Fruit fly (Drosophila melanogaster): ENCODE data around the gene axo.

axo gene

DNA sequence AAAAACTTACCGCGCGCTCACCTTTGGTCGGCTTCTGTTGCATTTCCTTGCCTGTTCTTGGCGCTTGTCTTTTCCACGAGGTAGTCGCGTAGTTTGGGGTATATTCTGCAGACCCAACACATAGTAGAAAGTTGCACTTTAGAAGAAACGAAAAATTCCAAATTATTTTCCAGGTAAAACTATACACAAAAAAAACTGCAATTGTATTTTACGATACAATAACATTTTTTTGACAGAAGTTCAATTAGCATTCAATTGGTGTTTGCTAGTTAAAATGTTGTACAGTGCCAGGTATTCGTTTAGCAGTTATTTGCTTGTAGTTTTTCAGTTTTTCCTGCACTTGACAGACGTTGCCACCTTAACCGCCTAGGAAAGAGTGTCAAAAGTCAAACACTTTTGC is 21.4 kb upstream of the axo start:
- no peak for TF ChIP-seq CG12768 (GFP tag; optimal IDR thresholded peaks at IDR 0.05)
- no peak for TF ChIP-seq Clk (GFP tag; optimal IDR thresholded peaks at IDR 0.05)
- TF ChIP-seq cic (GFP tag; optimal IDR thresholded peaks at IDR 0.05), result no peak
- no peak for TF ChIP-seq CG1620 (GFP tag; optimal IDR thresholded peaks at IDR 0.05)

DNA sequence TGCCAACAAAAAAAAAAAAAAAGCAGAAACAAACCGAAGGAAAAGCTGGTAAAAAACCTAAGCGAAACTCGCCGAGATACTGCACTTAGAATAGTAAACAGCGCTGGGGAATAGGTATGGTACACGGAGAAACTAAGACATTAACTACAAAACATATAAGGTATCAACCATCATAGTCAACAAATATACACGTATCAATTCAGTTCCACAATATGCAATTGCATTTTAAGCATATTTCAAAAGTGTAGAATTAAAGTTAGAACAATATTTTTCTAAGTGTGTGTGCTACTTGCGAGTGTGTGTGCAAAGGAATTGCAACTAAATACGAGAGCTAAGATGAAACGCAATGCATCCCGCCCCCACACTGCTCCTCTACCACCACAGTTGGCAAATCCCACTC is 20.7 kb upstream of the axo start:
- TF ChIP-seq toe (GFP tag; optimal IDR thresholded peaks at IDR 0.05) (no peak), CG7045 (GFP tag; optimal IDR thresholded peaks at IDR 0.05) (no peak), CG7101 (tag; optimal IDR thresholded peaks at IDR 0.05) (no peak), cnc (optimal IDR thresholded peaks at IDR 0.05) (no peak), CG14711 (tag; optimal IDR thresholded peaks at IDR 0.05) (no peak), CG12768 (GFP tag; optimal IDR thresholded peaks at IDR 0.05) (no peak)

DNA sequence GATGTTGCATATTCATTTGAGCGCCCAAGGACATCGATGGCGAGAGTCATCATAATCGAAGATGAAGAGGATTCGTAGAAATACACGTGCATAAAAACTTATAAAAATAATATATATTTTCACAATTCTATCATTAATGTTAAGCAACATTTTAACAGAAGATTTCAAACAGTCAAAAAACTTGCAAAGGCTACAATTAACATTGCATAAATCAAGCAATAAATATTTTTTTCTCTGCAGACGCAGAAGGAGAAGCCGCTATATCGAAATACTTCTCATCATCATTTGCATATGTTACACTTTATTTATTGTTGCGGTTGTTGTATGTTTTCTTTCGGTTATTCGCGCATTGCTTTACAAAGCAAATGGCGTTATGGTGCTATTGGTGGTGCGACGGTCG is 14.9 kb upstream of the axo start:
- TF ChIP-seq ovo (GFP tag; optimal IDR thresholded peaks at IDR 0.05) (no peak), CG11617 (GFP tag; optimal IDR thresholded peaks at IDR 0.05) (no peak), tj (GFP tag; optimal IDR thresholded peaks at IDR 0.05) (no peak), CG7045 (GFP tag; optimal IDR thresholded peaks at IDR 0.05) (no peak), Clk (GFP tag; optimal IDR thresholded peaks at IDR 0.05) (no peak), Hr96 (GFP tag; optimal IDR thresholded peaks at IDR 0.05) (no peak), kay (GFP tag; ENCODE audit: borderline replicate concordance) (no peak), bab1 (GFP tag; optimal IDR thresholded peaks at IDR 0.05) (no peak), CG7101 (tag; optimal IDR thresholded peaks at IDR 0.05) (no peak), CG1620 (GFP tag; optimal IDR thresholded peaks at IDR 0.05) (no peak), CG12768 (GFP tag; optimal IDR thresholded peaks at IDR 0.05) (no peak), toe (GFP tag; optimal IDR thresholded peaks at IDR 0.05) (no peak), CG14711 (tag; optimal IDR thresholded peaks at IDR 0.05) (no peak), Crg-1 (GFP tag; optimal IDR thresholded peaks at IDR 0.05) (no peak), cic (GFP tag; optimal IDR thresholded peaks at IDR 0.05) (no peak)

DNA sequence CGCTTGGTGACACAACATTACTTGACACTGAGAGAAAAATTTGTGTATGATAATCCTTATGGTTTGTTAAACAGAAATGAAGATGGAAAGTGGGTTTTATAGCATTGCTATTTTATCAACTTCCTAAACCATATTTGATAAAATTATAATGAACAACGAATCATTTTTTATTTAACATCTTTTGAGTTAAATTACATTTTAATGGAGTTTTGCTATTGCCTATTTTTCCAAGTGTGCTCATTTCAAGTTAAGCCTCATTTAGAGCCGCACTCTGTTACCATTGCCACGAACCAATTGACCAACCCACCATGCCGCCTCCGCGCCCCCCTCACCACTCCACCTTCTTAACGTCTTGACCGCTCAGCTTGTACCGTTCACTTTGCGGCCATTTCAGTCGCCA is 13.0 kb upstream of the axo start:
- no peak for TF ChIP-seq bab1 (GFP tag; optimal IDR thresholded peaks at IDR 0.05)
- no peak for TF ChIP-seq CG1620 (GFP tag; optimal IDR thresholded peaks at IDR 0.05)
- TF ChIP-seq CG12768 (GFP tag; optimal IDR thresholded peaks at IDR 0.05), result no peak
- TF ChIP-seq pad (GFP tag; optimal IDR thresholded peaks at IDR 0.05), result no peak
- TF ChIP-seq CG7101 (tag; optimal IDR thresholded peaks at IDR 0.05), result no peak
- no peak for TF ChIP-seq Clk (GFP tag; optimal IDR thresholded peaks at IDR 0.05)
- TF ChIP-seq CG33017 (tag; optimal IDR thresholded peaks at IDR 0.05), result no peak
- TF ChIP-seq CG7045 (GFP tag; optimal IDR thresholded peaks at IDR 0.05), result no peak
- TF ChIP-seq CG11617 (GFP tag; optimal IDR thresholded peaks at IDR 0.05), result no peak
- no peak for TF ChIP-seq ovo (GFP tag; optimal IDR thresholded peaks at IDR 0.05)
- no peak for TF ChIP-seq toe (GFP tag; optimal IDR thresholded peaks at IDR 0.05)
- TF ChIP-seq cnc (optimal IDR thresholded peaks at IDR 0.05), result no peak
- TF ChIP-seq CG14711 (tag; optimal IDR thresholded peaks at IDR 0.05), result no peak
- no peak for TF ChIP-seq kay (GFP tag; ENCODE audit: borderline replicate concordance)
- TF ChIP-seq Mnt (GFP tag; optimal IDR thresholded peaks at IDR 0.05), result no peak
- TF ChIP-seq Hr96 (GFP tag; optimal IDR thresholded peaks at IDR 0.05), result no peak
- TF ChIP-seq tj (GFP tag; optimal IDR thresholded peaks at IDR 0.05), result no peak
- TF ChIP-seq cic (GFP tag; optimal IDR thresholded peaks at IDR 0.05), result no peak
- no peak for TF ChIP-seq Crg-1 (GFP tag; optimal IDR thresholded peaks at IDR 0.05)
- no peak for TF ChIP-seq CG5204 (GFP tag; optimal IDR thresholded peaks at IDR 0.05)

DNA sequence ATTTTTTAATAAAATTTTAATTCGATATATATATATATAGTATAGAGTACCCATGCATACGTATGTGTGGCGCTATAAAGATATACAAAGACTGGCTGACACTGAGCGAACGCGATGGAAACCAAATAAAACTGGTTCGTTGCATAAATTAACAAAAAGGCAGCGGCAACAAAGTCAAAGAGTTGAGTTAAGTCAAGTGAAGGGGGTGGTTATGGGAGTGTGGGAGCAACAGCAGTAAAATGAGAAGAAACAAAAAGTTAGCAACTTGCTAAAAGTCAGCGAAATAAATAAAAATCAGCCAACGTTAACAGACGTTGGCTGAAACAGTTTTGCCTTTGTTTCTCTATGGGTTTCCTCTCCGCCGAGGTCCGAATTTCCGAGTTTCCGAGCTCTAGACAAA is 11.4 kb upstream of the axo start:
- TF ChIP-seq Hr96 (GFP tag; optimal IDR thresholded peaks at IDR 0.05) (no peak), pad (GFP tag; optimal IDR thresholded peaks at IDR 0.05) (no peak), CG12768 (GFP tag; optimal IDR thresholded peaks at IDR 0.05) (no peak), CG1620 (GFP tag; optimal IDR thresholded peaks at IDR 0.05) (no peak), tj (GFP tag; optimal IDR thresholded peaks at IDR 0.05) (peak; percentile 83)

DNA sequence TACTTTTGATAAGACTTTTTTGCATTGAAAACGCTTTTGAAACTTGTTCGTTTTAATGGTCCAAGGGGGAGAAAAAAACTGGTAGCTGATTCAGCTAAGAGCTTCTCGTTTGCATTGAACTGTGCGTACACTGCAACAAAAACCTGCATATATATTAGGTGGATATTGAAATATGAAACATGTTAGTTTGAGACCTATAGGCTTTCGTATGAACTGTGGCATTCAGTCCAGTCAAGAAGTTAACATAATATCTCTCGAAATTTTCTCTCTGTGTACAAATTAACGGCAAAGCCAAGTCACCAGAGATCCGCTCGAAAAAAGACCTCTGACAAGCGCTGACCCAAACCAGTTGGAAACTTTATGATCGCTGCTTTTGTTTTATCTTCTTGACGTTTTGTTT is 10.9 kb upstream of the axo start:
- TF ChIP-seq cnc (optimal IDR thresholded peaks at IDR 0.05) (no peak), CG11617 (GFP tag; optimal IDR thresholded peaks at IDR 0.05) (no peak), tj (GFP tag; optimal IDR thresholded peaks at IDR 0.05) (no peak), toe (GFP tag; optimal IDR thresholded peaks at IDR 0.05) (no peak), CG5204 (GFP tag; optimal IDR thresholded peaks at IDR 0.05) (peak; percentile 38), Hr96 (GFP tag; optimal IDR thresholded peaks at IDR 0.05) (no peak), CG14711 (tag; optimal IDR thresholded peaks at IDR 0.05) (no peak), CG7045 (GFP tag; optimal IDR thresholded peaks at IDR 0.05) (peak; percentile 46), cic (GFP tag; optimal IDR thresholded peaks at IDR 0.05) (no peak), ovo (GFP tag; optimal IDR thresholded peaks at IDR 0.05) (no peak), pad (GFP tag; optimal IDR thresholded peaks at IDR 0.05) (no peak), bab1 (GFP tag; optimal IDR thresholded peaks at IDR 0.05) (no peak), CG7101 (tag; optimal IDR thresholded peaks at IDR 0.05) (no peak), kay (GFP tag; ENCODE audit: borderline replicate concordance) (no peak)

DNA sequence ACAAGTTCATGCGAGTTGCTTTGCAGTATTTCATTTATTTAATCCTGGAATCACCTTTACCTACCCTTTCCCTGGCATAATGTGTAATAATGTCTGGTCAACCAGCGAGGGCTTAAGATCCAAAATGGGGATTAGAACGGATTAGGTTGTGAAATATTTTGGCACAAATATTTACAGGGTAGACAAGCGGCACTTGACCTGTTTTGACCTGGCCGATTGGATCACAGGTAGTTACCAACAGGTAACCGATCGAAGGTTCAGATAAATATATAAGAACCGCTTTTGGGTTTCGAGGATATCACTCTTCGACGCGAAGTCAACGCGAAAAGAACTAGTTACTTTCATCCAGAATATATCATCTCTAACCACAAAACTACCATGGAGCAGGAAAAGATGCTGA is 10.2 kb upstream of the axo start, which contains the start of gene CG13713:
Gene CG13713, plus strand, starts transcription at position 301 of the 400 bp plus-strand sequence.
- no peak for TF ChIP-seq CG33017 (tag; optimal IDR thresholded peaks at IDR 0.05)
- no peak for TF ChIP-seq Hr96 (GFP tag; optimal IDR thresholded peaks at IDR 0.05)
- TF ChIP-seq CG7045 (GFP tag; optimal IDR thresholded peaks at IDR 0.05), result no peak
- TF ChIP-seq cic (GFP tag; optimal IDR thresholded peaks at IDR 0.05), result no peak
- no peak for TF ChIP-seq Mnt (GFP tag; optimal IDR thresholded peaks at IDR 0.05)
- TF ChIP-seq toe (GFP tag; optimal IDR thresholded peaks at IDR 0.05), result no peak
- no peak for TF ChIP-seq CG1620 (GFP tag; optimal IDR thresholded peaks at IDR 0.05)
- no peak for TF ChIP-seq CG11617 (GFP tag; optimal IDR thresholded peaks at IDR 0.05)
- no peak for TF ChIP-seq tj (GFP tag; optimal IDR thresholded peaks at IDR 0.05)
- TF ChIP-seq Crg-1 (GFP tag; optimal IDR thresholded peaks at IDR 0.05), result no peak
- no peak for TF ChIP-seq CG14711 (tag; optimal IDR thresholded peaks at IDR 0.05)
- no peak for TF ChIP-seq pad (GFP tag; optimal IDR thresholded peaks at IDR 0.05)
- no peak for TF ChIP-seq Clk (GFP tag; optimal IDR thresholded peaks at IDR 0.05)
- no peak for TF ChIP-seq kay (GFP tag; ENCODE audit: borderline replicate concordance)
- no peak for TF ChIP-seq CG5204 (GFP tag; optimal IDR thresholded peaks at IDR 0.05)
- TF ChIP-seq CG12768 (GFP tag; optimal IDR thresholded peaks at IDR 0.05), result no peak
- no peak for TF ChIP-seq cnc (optimal IDR thresholded peaks at IDR 0.05)
- no peak for TF ChIP-seq CG7101 (tag; optimal IDR thresholded peaks at IDR 0.05)

Data from whole organism, adult.